Fruit fly (Drosophila melanogaster) whole organism, adult: ENCODE measurements around the gene CG2162.

Experiments used
- CG11617 ChIP-seq: fragments of 200-800 bp; sonication (Bioruptor generic); optimal IDR thresholded peaks from 2 replicates; lab custom pipeline; 2017; ENCODE audit warnings: mild to moderate bottlenecking, missing biosample characterization, missing genetic modification reagents, missing genetic modification characterization
- CG12768 ChIP-seq: fragments of 200-800 bp; sonication (Bioruptor generic); optimal IDR thresholded peaks from 2 replicates; lab custom pipeline; 2017; ENCODE audit warnings: missing biosample characterization, missing genetic modification characterization, mild to moderate bottlenecking, moderate library complexity, missing genetic modification reagents
- CG14711 ChIP-seq: fragments of 200-800 bp; sonication (Bioruptor generic); optimal IDR thresholded peaks from 2 replicates; lab custom pipeline; 2018; ENCODE audit warnings: missing biosample characterization, mild to moderate bottlenecking, missing genetic modification characterization, moderate library complexity
- CG1620 ChIP-seq: fragments of 200-800 bp; sonication (Bioruptor generic); optimal IDR thresholded peaks from 2 replicates; lab custom pipeline; 2016; ENCODE audit warnings: missing biosample characterization, missing genetic modification characterization
- CG33017 ChIP-seq: fragments of 200-800 bp; sonication (Bioruptor generic); optimal IDR thresholded peaks from 2 replicates; lab custom pipeline; 2018; ENCODE audit warnings: missing biosample characterization, mild to moderate bottlenecking, missing genetic modification characterization, moderate library complexity
- CG5204 ChIP-seq: fragments of 200-800 bp; sonication (Bioruptor generic); optimal IDR thresholded peaks from 2 replicates; lab custom pipeline; 2016; ENCODE audit warnings: missing biosample characterization, missing genetic modification characterization
- CG7045 ChIP-seq: fragments of 200-800 bp; sonication (Bioruptor generic); optimal IDR thresholded peaks from 2 replicates; lab custom pipeline; 2017; ENCODE audit warnings: missing biosample characterization, mild to moderate bottlenecking, missing genetic modification characterization
- CG7101 ChIP-seq: fragments of 200-800 bp; sonication (Bioruptor generic); optimal IDR thresholded peaks from 2 replicates; lab custom pipeline; 2018; ENCODE audit warnings: missing biosample characterization, mild to moderate bottlenecking, missing genetic modification characterization, moderate library complexity
- Clk ChIP-seq: fragments of 200-800 bp; sonication (Bioruptor generic); optimal IDR thresholded peaks from 2 replicates; lab custom pipeline; 2017; ENCODE audit warnings: missing biosample characterization, missing genetic modification characterization
- Crg-1 ChIP-seq: fragments of 200-800 bp; sonication (Bioruptor generic); optimal IDR thresholded peaks from 2 replicates; lab custom pipeline; 2016; ENCODE audit warnings: missing biosample characterization, missing genetic modification characterization
- Hr96 ChIP-seq: fragments of 200-800 bp; sonication (Bioruptor generic); optimal IDR thresholded peaks from 2 replicates; lab custom pipeline; 2016; ENCODE audit warnings: missing biosample characterization, missing genetic modification characterization
- Mnt ChIP-seq: fragments of 200-800 bp; sonication (Bioruptor generic); optimal IDR thresholded peaks from 2 replicates; lab custom pipeline; 2016; ENCODE audit warnings: missing biosample characterization, mild to moderate bottlenecking, missing genetic modification characterization
- bab1 ChIP-seq: fragments of 200-800 bp; sonication (Bioruptor generic); optimal IDR thresholded peaks from 3 replicates; lab custom pipeline; 2019; ENCODE audit warnings: missing biosample characterization, mild to moderate bottlenecking, missing genetic modification characterization, moderate library complexity
- cic ChIP-seq: fragments of 200-800 bp; sonication (Bioruptor generic); optimal IDR thresholded peaks from 2 replicates; lab custom pipeline; 2017; ENCODE audit warnings: missing biosample characterization, mild to moderate bottlenecking, missing genetic modification characterization, moderate library complexity
- cnc ChIP-seq, 2 experiments: fragments of >200 bp; optimal IDR thresholded peaks; 2 replicates each; lab custom pipeline; 2017
- kay ChIP-seq: fragments of 200-800 bp; sonication (Bioruptor generic); peaks from one replicate; lab custom pipeline; 2016; ENCODE audit warnings: missing biosample characterization, missing genetic modification characterization, borderline replicate concordance
- ovo ChIP-seq: fragments of 200-800 bp; sonication (Bioruptor generic); optimal IDR thresholded peaks from 2 replicates; lab custom pipeline; 2016; ENCODE audit warnings: missing biosample characterization, missing genetic modification characterization
- pad ChIP-seq: fragments of 200-800 bp; sonication (Bioruptor generic); optimal IDR thresholded peaks from 3 replicates; lab custom pipeline; 2017; ENCODE audit warnings: missing biosample characterization, missing genetic modification characterization, mild to moderate bottlenecking, moderate library complexity, missing genetic modification reagents
- tj ChIP-seq: fragments of 200-800 bp; sonication (Bioruptor generic); optimal IDR thresholded peaks from 3 replicates; lab custom pipeline; 2017; ENCODE audit warnings: missing biosample characterization, mild to moderate bottlenecking, missing genetic modification characterization, moderate library complexity
- toe ChIP-seq: fragments of 200-800 bp; sonication (Bioruptor generic); optimal IDR thresholded peaks from 2 replicates; lab custom pipeline; 2016; ENCODE audit warnings: missing biosample characterization, missing genetic modification characterization

The CG2162 gene

DNA sequence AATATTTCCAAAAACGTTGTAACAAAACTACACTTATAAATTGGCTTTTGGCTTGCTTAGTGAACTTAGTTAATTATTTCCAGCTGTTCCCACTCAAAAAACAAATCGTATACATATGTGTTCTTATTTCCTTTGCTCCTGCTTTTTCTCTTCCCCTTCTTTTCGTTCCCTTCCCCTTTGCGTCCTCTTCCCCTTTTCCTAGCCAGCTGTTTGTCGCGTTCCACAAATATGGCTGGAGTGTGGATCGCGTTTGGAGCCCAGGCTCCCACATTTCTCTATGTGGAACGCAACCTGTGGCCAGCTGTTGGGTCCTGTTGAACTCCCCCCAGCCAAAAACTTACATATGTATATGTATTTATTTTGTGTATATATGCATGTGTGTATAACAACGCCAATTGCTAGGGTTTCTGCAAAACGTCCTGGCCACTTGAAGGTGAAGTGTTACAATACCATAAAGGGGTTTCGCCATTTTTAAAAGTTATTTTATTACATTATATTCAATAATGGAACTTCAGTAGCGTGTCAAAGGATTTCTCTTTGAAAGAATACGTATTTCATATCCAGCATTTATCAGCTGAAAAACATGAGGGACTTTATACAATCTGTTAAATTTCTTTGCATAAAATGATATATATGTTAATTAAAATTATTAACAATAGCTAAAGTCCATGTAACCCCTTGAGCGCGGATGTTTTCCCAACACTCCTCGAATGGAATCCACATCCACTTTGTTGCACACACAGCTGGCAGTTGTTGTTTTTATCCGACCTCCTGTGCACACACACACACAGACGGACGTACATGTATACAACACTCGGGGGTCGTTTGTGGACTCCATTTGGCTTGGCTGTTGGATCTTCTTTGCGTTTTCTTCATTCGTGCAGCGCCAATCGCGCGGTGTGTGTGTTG is 36.9 kb downstream of the CG2162 start:
- TF ChIP-seq pad (GFP tag; lab: Kevin White, UChicago) (peak; percentile 99), CG5204 (no peak)

dm6 chr3L:3073460-3073859 is 38.5 kb downstream of the CG2162 start:
- TF ChIP-seq CG7101 (tag; lab: Kevin White, UChicago) (no peak), CG14711 (tag; lab: Kevin White, UChicago) (no peak), cic (GFP tag; lab: Kevin White, UChicago) (no peak), CG33017 (tag; lab: Kevin White, UChicago) (no peak), CG12768 (GFP tag; lab: Kevin White, UChicago) (no peak), Mnt (GFP tag; lab: Kevin White, UChicago) (no peak), cnc (optimal IDR thresholded peaks at IDR 0.05; lab: Kevin White, UChicago) (no peak), ovo (GFP tag; lab: Kevin White, UChicago) (no peak), Crg-1 (GFP tag; lab: Kevin White, UChicago) (no peak), CG5204 (no peak), CG7045 (GFP tag; lab: Kevin White, UChicago) (no peak), pad (GFP tag; lab: Kevin White, UChicago) (no peak)

DNA sequence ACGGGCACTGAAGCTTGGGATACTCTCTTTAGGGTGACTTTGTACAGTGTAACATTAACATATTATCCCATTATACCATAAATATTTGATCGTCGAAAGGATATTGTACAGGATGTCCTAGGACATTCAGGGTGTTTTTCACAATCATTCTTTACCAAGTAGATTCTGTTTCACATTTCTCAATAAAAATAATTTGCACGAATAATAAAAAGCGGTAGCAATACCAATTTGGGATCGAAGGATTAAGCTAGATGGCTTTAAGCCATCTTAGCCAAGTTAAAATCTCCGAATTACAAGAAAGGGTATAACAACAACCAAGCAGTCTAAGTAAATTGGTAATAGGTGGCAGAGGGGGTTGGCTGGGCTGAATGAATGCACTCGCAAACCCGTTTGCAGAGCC is 39.4 kb downstream of the CG2162 start:
- TF ChIP-seq toe (GFP tag; lab: Kevin White, UChicago) (no peak), cnc (optimal IDR thresholded peaks at IDR 0.05; lab: Kevin White, UChicago) (no peak), CG7045 (GFP tag; lab: Kevin White, UChicago) (no peak), Clk (GFP tag; lab: Kevin White, UChicago) (no peak), ovo (GFP tag; lab: Kevin White, UChicago) (no peak), CG14711 (tag; lab: Kevin White, UChicago) (no peak), Crg-1 (GFP tag; lab: Kevin White, UChicago) (no peak), kay (GFP tag; lab: Kevin White, UChicago) (no peak), CG12768 (GFP tag; lab: Kevin White, UChicago) (no peak), CG11617 (GFP tag; lab: Kevin White, UChicago) (no peak), Mnt (GFP tag; lab: Kevin White, UChicago) (no peak), CG7101 (tag; lab: Kevin White, UChicago) (no peak), CG1620 (GFP tag; lab: Kevin White, UChicago) (no peak), bab1 (no peak), CG5204 (no peak), CG33017 (tag; lab: Kevin White, UChicago) (no peak), tj (no peak), pad (GFP tag; lab: Kevin White, UChicago) (no peak)

dm6 chr3L:3074805-3075204 is 39.8 kb downstream of the CG2162 start:
- TF ChIP-seq CG12768 (GFP tag; lab: Kevin White, UChicago) = no peak
- no peak for TF ChIP-seq ovo (GFP tag; lab: Kevin White, UChicago)
- TF ChIP-seq CG11617 (GFP tag; lab: Kevin White, UChicago) = no peak
- TF ChIP-seq Hr96 (GFP tag; lab: Kevin White, UChicago) = no peak
- TF ChIP-seq CG7045 (GFP tag; lab: Kevin White, UChicago) = no peak
- no peak for TF ChIP-seq Clk (GFP tag; lab: Kevin White, UChicago)
- TF ChIP-seq Crg-1 (GFP tag; lab: Kevin White, UChicago) = no peak
- no peak for TF ChIP-seq CG1620 (GFP tag; lab: Kevin White, UChicago)
- TF ChIP-seq cic (GFP tag; lab: Kevin White, UChicago) = no peak
- TF ChIP-seq Mnt (GFP tag; lab: Kevin White, UChicago) = no peak
- no peak for TF ChIP-seq toe (GFP tag; lab: Kevin White, UChicago)
- no peak for TF ChIP-seq CG5204
- no peak for TF ChIP-seq CG33017 (tag; lab: Kevin White, UChicago)
- TF ChIP-seq CG14711 (tag; lab: Kevin White, UChicago) = no peak
- TF ChIP-seq tj = no peak
- TF ChIP-seq kay (GFP tag; lab: Kevin White, UChicago) = no peak
- no peak for TF ChIP-seq cnc (optimal IDR thresholded peaks at IDR 0.05; lab: Kevin White, UChicago)
- TF ChIP-seq CG7101 (tag; lab: Kevin White, UChicago) = no peak
- no peak for TF ChIP-seq bab1
- no peak for TF ChIP-seq pad (GFP tag; lab: Kevin White, UChicago)

DNA sequence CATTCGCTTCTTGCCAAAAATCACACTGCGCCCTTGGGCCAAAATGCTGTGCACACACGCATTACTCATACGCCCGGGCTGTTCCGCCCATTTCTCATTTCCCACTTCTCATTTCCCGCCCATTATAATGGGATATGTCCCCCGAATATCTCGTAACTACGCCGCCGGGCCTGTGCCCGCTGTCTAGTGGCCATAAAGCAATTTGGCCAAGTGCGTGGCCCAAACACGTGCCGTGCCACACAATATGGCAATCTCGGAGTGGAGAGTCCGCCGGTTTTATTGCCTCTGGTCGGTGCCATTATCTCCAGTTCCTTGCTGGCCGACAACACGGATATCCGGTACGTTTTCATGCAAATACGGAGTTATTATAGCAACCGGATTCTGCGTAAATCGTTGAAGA is 42.0 kb downstream of the CG2162 start:
- no peak for TF ChIP-seq Clk (GFP tag; lab: Kevin White, UChicago)
- TF ChIP-seq kay (GFP tag; lab: Kevin White, UChicago) = no peak
- no peak for TF ChIP-seq bab1
- TF ChIP-seq pad (GFP tag; lab: Kevin White, UChicago) = no peak
- no peak for TF ChIP-seq CG7045 (GFP tag; lab: Kevin White, UChicago)
- no peak for TF ChIP-seq Hr96 (GFP tag; lab: Kevin White, UChicago)
- no peak for TF ChIP-seq ovo (GFP tag; lab: Kevin White, UChicago)
- TF ChIP-seq Mnt (GFP tag; lab: Kevin White, UChicago) = no peak

- TF ChIP-seq CG33017 (tag; lab: Kevin White, UChicago) (peak; percentile 41), Crg-1 (GFP tag; lab: Kevin White, UChicago) (no peak), bab1 (peak; percentile 62), CG7101 (tag; lab: Kevin White, UChicago) (peak; percentile 35), pad (GFP tag; lab: Kevin White, UChicago) (peak; percentile 61), CG11617 (GFP tag; lab: Kevin White, UChicago) (peak; percentile 26), cic (GFP tag; lab: Kevin White, UChicago) (peak; percentile 58), cnc (optimal IDR thresholded peaks at IDR 0.05; lab: Kevin White, UChicago) (peak in 1 of 2 experiments; percentile 15), CG1620 (GFP tag; lab: Kevin White, UChicago) (no peak), toe (GFP tag; lab: Kevin White, UChicago) (no peak), Clk (GFP tag; lab: Kevin White, UChicago) (no peak), CG14711 (tag; lab: Kevin White, UChicago) (peak; percentile 33), CG12768 (GFP tag; lab: Kevin White, UChicago) (peak; percentile 59), CG5204 (peak; percentile 18), CG7045 (GFP tag; lab: Kevin White, UChicago) (no peak), Mnt (GFP tag; lab: Kevin White, UChicago) (peak; percentile 72), kay (GFP tag; lab: Kevin White, UChicago) (peak; percentile 76), Hr96 (GFP tag; lab: Kevin White, UChicago) (peak; percentile 15), ovo (GFP tag; lab: Kevin White, UChicago) (peak; percentile 68), tj (peak; percentile 76)
Measured at dm6 chr3L:3077568-3078107, 42.6 kb downstream of the CG2162 start.
